Fruit fly (Drosophila melanogaster) whole organism, adult: ENCODE measurements around the gene CG15743.

Source experiments
- CG11617 ChIP-seq: fragments of 200-800 bp; sonication (Bioruptor generic); optimal IDR thresholded peaks from 2 replicates; lab custom pipeline; 2017; ENCODE audit warnings: mild to moderate bottlenecking, missing biosample characterization, missing genetic modification reagents, missing genetic modification characterization
- CG12768 ChIP-seq: fragments of 200-800 bp; sonication (Bioruptor generic); optimal IDR thresholded peaks from 2 replicates; lab custom pipeline; 2017; ENCODE audit warnings: missing biosample characterization, missing genetic modification characterization, mild to moderate bottlenecking, moderate library complexity, missing genetic modification reagents
- CG14711 ChIP-seq: fragments of 200-800 bp; sonication (Bioruptor generic); optimal IDR thresholded peaks from 2 replicates; lab custom pipeline; 2018; ENCODE audit warnings: missing biosample characterization, mild to moderate bottlenecking, missing genetic modification characterization, moderate library complexity
- CG1620 ChIP-seq: fragments of 200-800 bp; sonication (Bioruptor generic); optimal IDR thresholded peaks from 2 replicates; lab custom pipeline; 2016; ENCODE audit warnings: missing biosample characterization, missing genetic modification characterization
- CG33017 ChIP-seq: fragments of 200-800 bp; sonication (Bioruptor generic); optimal IDR thresholded peaks from 2 replicates; lab custom pipeline; 2018; ENCODE audit warnings: missing biosample characterization, mild to moderate bottlenecking, missing genetic modification characterization, moderate library complexity
- CG5204 ChIP-seq: fragments of 200-800 bp; sonication (Bioruptor generic); optimal IDR thresholded peaks from 2 replicates; lab custom pipeline; 2016; ENCODE audit warnings: missing biosample characterization, missing genetic modification characterization
- CG7045 ChIP-seq: fragments of 200-800 bp; sonication (Bioruptor generic); optimal IDR thresholded peaks from 2 replicates; lab custom pipeline; 2017; ENCODE audit warnings: missing biosample characterization, mild to moderate bottlenecking, missing genetic modification characterization
- CG7101 ChIP-seq: fragments of 200-800 bp; sonication (Bioruptor generic); optimal IDR thresholded peaks from 2 replicates; lab custom pipeline; 2018; ENCODE audit warnings: missing biosample characterization, mild to moderate bottlenecking, missing genetic modification characterization, moderate library complexity
- Clk ChIP-seq: fragments of 200-800 bp; sonication (Bioruptor generic); optimal IDR thresholded peaks from 2 replicates; lab custom pipeline; 2017; ENCODE audit warnings: missing biosample characterization, missing genetic modification characterization
- Crg-1 ChIP-seq: fragments of 200-800 bp; sonication (Bioruptor generic); optimal IDR thresholded peaks from 2 replicates; lab custom pipeline; 2016; ENCODE audit warnings: missing biosample characterization, missing genetic modification characterization
- Hr96 ChIP-seq: fragments of 200-800 bp; sonication (Bioruptor generic); optimal IDR thresholded peaks from 2 replicates; lab custom pipeline; 2016; ENCODE audit warnings: missing biosample characterization, missing genetic modification characterization
- Mnt ChIP-seq: fragments of 200-800 bp; sonication (Bioruptor generic); optimal IDR thresholded peaks from 2 replicates; lab custom pipeline; 2016; ENCODE audit warnings: missing biosample characterization, mild to moderate bottlenecking, missing genetic modification characterization
- bab1 ChIP-seq: fragments of 200-800 bp; sonication (Bioruptor generic); optimal IDR thresholded peaks from 3 replicates; lab custom pipeline; 2019; ENCODE audit warnings: missing biosample characterization, mild to moderate bottlenecking, missing genetic modification characterization, moderate library complexity
- cic ChIP-seq: fragments of 200-800 bp; sonication (Bioruptor generic); optimal IDR thresholded peaks from 2 replicates; lab custom pipeline; 2017; ENCODE audit warnings: missing biosample characterization, mild to moderate bottlenecking, missing genetic modification characterization, moderate library complexity
- cnc ChIP-seq, 2 experiments: fragments of >200 bp; optimal IDR thresholded peaks; 2 replicates each; lab custom pipeline; 2017
- kay ChIP-seq: fragments of 200-800 bp; sonication (Bioruptor generic); peaks from one replicate; lab custom pipeline; 2016; ENCODE audit warnings: missing biosample characterization, missing genetic modification characterization, borderline replicate concordance
- ovo ChIP-seq: fragments of 200-800 bp; sonication (Bioruptor generic); optimal IDR thresholded peaks from 2 replicates; lab custom pipeline; 2016; ENCODE audit warnings: missing biosample characterization, missing genetic modification characterization
- pad ChIP-seq: fragments of 200-800 bp; sonication (Bioruptor generic); optimal IDR thresholded peaks from 3 replicates; lab custom pipeline; 2017; ENCODE audit warnings: missing biosample characterization, missing genetic modification characterization, mild to moderate bottlenecking, moderate library complexity, missing genetic modification reagents
- tj ChIP-seq: fragments of 200-800 bp; sonication (Bioruptor generic); optimal IDR thresholded peaks from 3 replicates; lab custom pipeline; 2017; ENCODE audit warnings: missing biosample characterization, mild to moderate bottlenecking, missing genetic modification characterization, moderate library complexity
- toe ChIP-seq: fragments of 200-800 bp; sonication (Bioruptor generic); optimal IDR thresholded peaks from 2 replicates; lab custom pipeline; 2016; ENCODE audit warnings: missing biosample characterization, missing genetic modification characterization

Gene CG15743

dm6 chrX:13278468-13278982 lies 7.0 kb upstream of the CG15743 start:
- TF ChIP-seq CG14711 (tag; lab: Kevin White, UChicago): no peak
- TF ChIP-seq cic (GFP tag; lab: Kevin White, UChicago): peak; percentile 12
- no peak for TF ChIP-seq kay
- TF ChIP-seq ovo (GFP tag; lab: Kevin White, UChicago): peak; percentile 73
- peak; percentile 98 for TF ChIP-seq pad

DNA sequence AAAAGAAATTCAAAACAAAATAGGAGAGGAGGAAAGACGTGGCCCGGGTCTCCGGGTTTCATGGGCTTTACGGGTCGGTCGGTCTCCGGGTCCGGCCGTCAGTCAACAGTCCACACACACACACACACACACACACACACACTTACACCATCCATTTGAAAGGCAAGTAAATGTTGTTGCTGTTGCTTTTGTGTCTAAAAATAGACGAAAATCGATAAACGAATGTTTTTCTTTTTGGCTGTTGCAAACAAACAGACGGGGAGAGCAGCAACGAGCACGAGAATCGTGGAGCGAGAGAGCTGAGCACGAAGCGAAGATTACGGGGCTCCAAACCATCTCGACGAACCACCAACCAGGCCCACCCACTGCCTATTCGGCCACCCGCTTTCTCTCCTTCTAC lies 5.3 kb upstream of the CG15743 start:
- TF ChIP-seq CG7045 (GFP tag; lab: Kevin White, UChicago) (no peak), Mnt (peak; percentile 12)

DNA sequence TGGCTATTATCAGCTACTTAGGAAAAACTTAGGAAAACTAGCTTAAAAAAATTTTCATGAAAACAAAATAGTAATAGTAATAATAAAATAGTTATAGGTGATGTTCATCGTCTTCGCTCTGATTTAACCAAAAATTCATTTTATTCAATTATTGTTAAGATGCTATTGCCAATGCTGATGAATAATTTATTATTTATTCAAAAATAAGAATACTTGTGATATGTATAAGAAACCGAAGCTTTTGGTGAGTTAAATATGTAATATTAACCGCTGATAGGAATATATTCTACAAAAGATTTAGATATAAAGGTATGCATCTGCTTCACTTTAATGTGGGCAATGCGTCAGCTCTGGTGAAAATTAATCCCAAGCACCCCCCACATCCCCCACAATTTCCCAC lies 4.8 kb upstream of the CG15743 start:
- TF ChIP-seq CG7045 (GFP tag; lab: Kevin White, UChicago): no peak
- no peak for TF ChIP-seq cnc (optimal IDR thresholded peaks at IDR 0.05; lab: Kevin White, UChicago)
- TF ChIP-seq ovo (GFP tag; lab: Kevin White, UChicago): no peak
- no peak for TF ChIP-seq CG1620
- TF ChIP-seq CG33017 (tag; lab: Kevin White, UChicago): no peak
- no peak for TF ChIP-seq CG5204 (GFP tag; lab: Kevin White, UChicago)
- TF ChIP-seq Mnt: no peak
- TF ChIP-seq Clk: no peak
- no peak for TF ChIP-seq bab1 (GFP tag; lab: Kevin White, UChicago)
- no peak for TF ChIP-seq Crg-1 (GFP tag; lab: Kevin White, UChicago)
- TF ChIP-seq CG12768 (GFP tag; lab: Kevin White, UChicago): no peak
- no peak for TF ChIP-seq CG11617
- TF ChIP-seq Hr96: no peak
- TF ChIP-seq toe (GFP tag; lab: Kevin White, UChicago): no peak
- TF ChIP-seq pad: no peak
- no peak for TF ChIP-seq tj (GFP tag; lab: Kevin White, UChicago)

dm6 chrX:13281244-13281877 lies 4.1 kb upstream of the CG15743 start:
- TF ChIP-seq pad (peak; percentile 73), CG11617 (no peak), CG33017 (tag; lab: Kevin White, UChicago) (no peak), Mnt (no peak), toe (GFP tag; lab: Kevin White, UChicago) (no peak), ovo (GFP tag; lab: Kevin White, UChicago) (peak; percentile 33), Hr96 (no peak), bab1 (GFP tag; lab: Kevin White, UChicago) (no peak)

- no peak for TF ChIP-seq pad
- no peak for TF ChIP-seq Crg-1 (GFP tag; lab: Kevin White, UChicago)
- TF ChIP-seq tj (GFP tag; lab: Kevin White, UChicago): no peak
- TF ChIP-seq cic (GFP tag; lab: Kevin White, UChicago): no peak
- TF ChIP-seq cnc (optimal IDR thresholded peaks at IDR 0.05; lab: Kevin White, UChicago): no peak
- TF ChIP-seq bab1 (GFP tag; lab: Kevin White, UChicago): no peak
- no peak for TF ChIP-seq CG7101 (tag; lab: Kevin White, UChicago)
- TF ChIP-seq CG11617: no peak
Observed at dm6 chrX:13282717-13283116, 2.8 kb upstream of the CG15743 start.

DNA sequence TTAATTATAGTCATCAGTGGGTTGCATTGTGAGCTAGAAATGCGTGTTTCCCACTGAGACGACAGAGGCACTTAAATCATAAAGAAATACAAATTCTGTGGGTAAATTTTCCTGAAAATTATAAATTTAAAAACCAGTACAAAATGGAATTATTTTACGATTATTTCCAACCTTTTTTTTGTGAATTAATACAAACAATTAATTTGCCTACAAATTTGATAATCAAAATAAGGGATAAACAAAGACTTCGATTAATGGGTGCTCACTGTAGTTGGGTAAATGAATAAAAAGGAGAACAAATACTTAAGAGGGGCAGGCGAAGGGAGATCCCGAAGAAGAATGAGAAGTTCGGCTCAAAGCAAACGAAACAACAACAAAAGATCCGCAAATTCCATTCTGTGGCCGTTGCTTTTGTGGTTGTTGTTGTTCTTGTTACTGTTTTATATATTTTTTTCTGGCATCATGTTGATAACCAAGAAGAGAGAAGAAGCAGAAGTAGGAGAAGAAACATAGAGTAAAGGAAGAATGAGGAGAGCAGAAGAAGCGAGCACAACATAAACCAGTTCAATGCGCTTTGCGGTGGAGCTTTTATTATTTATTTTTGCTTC lies 1.5 kb upstream of the CG15743 start:
- peak; percentile 79 for TF ChIP-seq pad
- TF ChIP-seq bab1 (GFP tag; lab: Kevin White, UChicago): no peak

- TF ChIP-seq CG5204 (GFP tag; lab: Kevin White, UChicago): no peak
- no peak for TF ChIP-seq CG7045 (GFP tag; lab: Kevin White, UChicago)
- no peak for TF ChIP-seq bab1 (GFP tag; lab: Kevin White, UChicago)
- TF ChIP-seq cnc (optimal IDR thresholded peaks at IDR 0.05; lab: Kevin White, UChicago): no peak
- peak; percentile 27 for TF ChIP-seq tj (GFP tag; lab: Kevin White, UChicago)
- peak; percentile 92 for TF ChIP-seq pad
- TF ChIP-seq Hr96: no peak
- no peak for TF ChIP-seq toe (GFP tag; lab: Kevin White, UChicago)
- no peak for TF ChIP-seq CG12768 (GFP tag; lab: Kevin White, UChicago)
- no peak for TF ChIP-seq cic (GFP tag; lab: Kevin White, UChicago)
- peak; percentile 4 for TF ChIP-seq CG7101 (tag; lab: Kevin White, UChicago)
Observed at dm6 chrX:13284548-13284974, 946 bp upstream of the CG15743 start.
